Fruit fly (Drosophila melanogaster): ENCODE results near the gene CG34269.

Gene CG34269

DNA sequence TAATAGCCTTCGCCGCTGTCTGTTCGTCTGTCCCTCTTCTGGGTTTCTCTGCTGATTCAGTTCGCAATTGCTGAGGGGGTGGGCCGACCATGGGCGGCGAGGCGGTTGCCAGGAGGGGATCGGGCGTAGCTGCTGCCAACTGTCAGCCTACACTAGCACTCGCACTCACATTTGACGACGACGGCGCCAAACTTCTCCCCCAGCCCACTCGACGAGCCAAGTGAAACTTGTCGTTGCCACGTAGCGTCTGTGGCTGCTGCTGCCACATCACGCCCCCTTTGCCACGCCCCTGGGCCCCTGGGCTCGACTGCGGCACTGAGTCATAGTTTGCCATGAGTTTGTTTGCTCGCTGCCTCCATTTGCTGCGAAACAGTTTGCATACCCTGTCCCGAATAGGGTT lies 29.2 kb downstream of the CG34269 start (continued):
- TF ChIP-seq cyc (GFP tag; optimal IDR thresholded peaks at IDR 0.05) (peak; percentile 65), CG11762 (GFP tag; optimal IDR thresholded peaks at IDR 0.05; ENCODE audit: insufficient read depth) (peak; percentile 42), CG8119 (GFP tag; IDR thresholded peaks at IDR 0.05) (peak; percentile 81), Eip93F (GFP tag; optimal IDR thresholded peaks at IDR 0.05) (no peak), svp (GFP tag) (no peak), spab (GFP tag; optimal IDR thresholded peaks at IDR 0.05) (peak; percentile 61), CG11294 (GFP tag; IDR thresholded peaks at IDR 0.05) (peak; percentile 70), Hr39 (GFP tag; optimal IDR thresholded peaks at IDR 0.05) (peak; percentile 71), CG31627 (GFP tag; optimal IDR thresholded peaks at IDR 0.05) (peak; percentile 71), Hr4 (GFP tag; optimal IDR thresholded peaks at IDR 0.05) (peak; percentile 77), CG7368 (GFP tag; optimal IDR thresholded peaks at IDR 0.05) (peak; percentile 82), acj6 (GFP tag; optimal IDR thresholded peaks at IDR 0.05) (peak; percentile 69), ss (GFP tag; optimal IDR thresholded peaks at IDR 0.05) (peak; percentile 26 to 47), Hr38 (GFP tag; optimal IDR thresholded peaks at IDR 0.05) (no peak), CG8319 (GFP tag; optimal IDR thresholded peaks at IDR 0.05) (no peak), dsx (GFP tag; optimal IDR thresholded peaks at IDR 0.05; ENCODE audit: poor library complexity, severe bottlenecking) (peak; percentile 19), vri (GFP tag; optimal IDR thresholded peaks at IDR 0.05) (no peak), Sox14 (GFP tag; optimal IDR thresholded peaks at IDR 0.05) (peak; percentile 56), Gug (GFP tag; IDR thresholded peaks at IDR 0.05) (peak; percentile 79), lz (GFP tag; optimal IDR thresholded peaks at IDR 0.05) (peak; percentile 57), Sox15 (GFP tag; optimal IDR thresholded peaks at IDR 0.05) (peak; percentile 48), CG11902 (GFP tag; optimal IDR thresholded peaks at IDR 0.05) (peak; percentile 18), Smox (GFP tag; optimal IDR thresholded peaks at IDR 0.05) (peak; percentile 41), CG6808 (GFP tag; optimal IDR thresholded peaks at IDR 0.05) (peak; percentile 41), Lpt (GFP tag; optimal IDR thresholded peaks at IDR 0.05) (peak; percentile 63), CG10631 (GFP tag; optimal IDR thresholded peaks at IDR 0.05) (peak; percentile 15), Sox102F (GFP tag; optimal IDR thresholded peaks at IDR 0.05) (peak; percentile 42), fkh (GFP tag; optimal IDR thresholded peaks at IDR 0.05) (no peak)

DNA sequence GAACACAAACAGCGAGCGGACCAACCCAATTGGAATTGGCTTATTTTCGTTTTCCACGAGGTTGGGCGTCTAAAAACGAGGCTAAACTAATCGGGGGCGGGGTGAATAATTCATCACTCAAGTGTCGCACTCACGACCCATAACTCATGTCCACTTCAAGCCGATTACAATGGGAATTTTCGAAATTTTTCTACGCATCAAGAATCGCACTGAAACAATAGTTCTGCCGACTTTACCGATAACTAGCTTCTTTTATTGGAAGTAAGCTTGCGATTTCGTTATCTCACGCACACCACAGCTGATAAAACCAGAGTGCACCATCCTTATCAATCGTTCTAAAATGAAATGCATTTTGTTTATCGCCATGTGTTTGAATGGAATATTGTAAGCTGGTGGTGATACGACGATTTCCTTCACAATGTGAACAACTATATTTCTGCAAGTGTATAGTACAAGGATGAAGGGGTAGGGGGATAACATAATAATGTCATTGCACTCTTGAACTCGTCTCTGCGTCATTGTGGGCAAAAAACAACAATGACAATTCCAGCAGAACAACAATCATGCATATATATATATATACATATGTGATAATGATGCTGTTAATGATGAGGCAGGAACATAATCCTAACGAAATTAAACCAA lies 31.4 kb downstream of the CG34269 start:
- TF ChIP-seq CG6276 (GFP tag; optimal IDR thresholded peaks at IDR 0.05), result no peak
- no peak for TF ChIP-seq CG8632 (GFP tag; optimal IDR thresholded peaks at IDR 0.05)
- TF ChIP-seq pdm3 (GFP tag; optimal IDR thresholded peaks at IDR 0.05), result no peak
- no peak for TF ChIP-seq fd59A (GFP tag; optimal IDR thresholded peaks at IDR 0.05)
- TF ChIP-seq Eip78C (GFP tag), result peak; percentile 78
- TF ChIP-seq dac (GFP tag; optimal IDR thresholded peaks at IDR 0.05), result no peak
- no peak for TF ChIP-seq acj6 (GFP tag; optimal IDR thresholded peaks at IDR 0.05)
- no peak for TF ChIP-seq Hr4 (GFP tag; optimal IDR thresholded peaks at IDR 0.05)
- no peak for TF ChIP-seq CG31627 (GFP tag; optimal IDR thresholded peaks at IDR 0.05)
- TF ChIP-seq CG1621 (tag; optimal IDR thresholded peaks at IDR 0.05), result no peak
- no peak for TF ChIP-seq Sox102F (GFP tag; optimal IDR thresholded peaks at IDR 0.05)
- TF ChIP-seq CG4318 (GFP tag; optimal IDR thresholded peaks at IDR 0.05), result no peak
- peak; percentile 17 for TF ChIP-seq CG10669 (GFP tag; optimal IDR thresholded peaks at IDR 0.05)
- no peak for TF ChIP-seq Eip75B (GFP tag; optimal IDR thresholded peaks at IDR 0.05)
- no peak for TF ChIP-seq CG3919 (GFP tag; optimal IDR thresholded peaks at IDR 0.05)
- TF ChIP-seq Lpt (GFP tag; optimal IDR thresholded peaks at IDR 0.05), result peak; percentile 18
- TF ChIP-seq spab (GFP tag; optimal IDR thresholded peaks at IDR 0.05), result no peak
- TF ChIP-seq CG8119 (GFP tag; IDR thresholded peaks at IDR 0.05), result peak; percentile 48; the same call in 1 of the 3 replicates
- TF ChIP-seq svp (GFP tag), result peak; percentile 89
- TF ChIP-seq fd85E (GFP tag; optimal IDR thresholded peaks at IDR 0.05), result no peak
- peak in 1 of 2 experiments; percentile 3 for TF ChIP-seq ss (GFP tag; optimal IDR thresholded peaks at IDR 0.05)
- no peak for TF ChIP-seq esn (GFP tag; optimal IDR thresholded peaks at IDR 0.05)
- no peak for TF ChIP-seq Hr38 (GFP tag; optimal IDR thresholded peaks at IDR 0.05)
- no peak for TF ChIP-seq CG34406 (GFP tag; optimal IDR thresholded peaks at IDR 0.05)
- TF ChIP-seq CG11902 (GFP tag; optimal IDR thresholded peaks at IDR 0.05), result no peak
- no peak for TF ChIP-seq CG8319 (GFP tag; optimal IDR thresholded peaks at IDR 0.05)
- TF ChIP-seq CG9139 (GFP tag; optimal IDR thresholded peaks at IDR 0.05), result no peak
- TF ChIP-seq salr (GFP tag; optimal IDR thresholded peaks at IDR 0.05), result no peak
- TF ChIP-seq fkh (GFP tag; optimal IDR thresholded peaks at IDR 0.05), result no peak
- TF ChIP-seq Sox14 (GFP tag; optimal IDR thresholded peaks at IDR 0.05), result no peak
- no peak for TF ChIP-seq achi (GFP tag; optimal IDR thresholded peaks at IDR 0.05)
- no peak for TF ChIP-seq CG7368 (GFP tag; optimal IDR thresholded peaks at IDR 0.05)
- TF ChIP-seq Smox (GFP tag; optimal IDR thresholded peaks at IDR 0.05), result no peak
- TF ChIP-seq CG6792 (GFP tag; optimal IDR thresholded peaks at IDR 0.05), result no peak
- TF ChIP-seq Gug (GFP tag; IDR thresholded peaks at IDR 0.05), result no peak
- peak; percentile 16 for TF ChIP-seq CG32006 (GFP tag; optimal IDR thresholded peaks at IDR 0.05)
- TF ChIP-seq CG11294 (GFP tag; IDR thresholded peaks at IDR 0.05), result no peak

All from whole organism, prepupa.